Worm (Caenorhabditis elegans) whole organism, L4 larva: ENCODE results near the gene T06C12.12.

Experiments
- D1046.2 ChIP-seq: fragments of 200-800 bp; sonication (Bioruptor generic); IDR thresholded peaks from 2 replicates; pipeline ENCODE4 v1.3.6; 2022; ENCODE audit warnings: missing genetic modification characterization, missing compliant biosample characterization
- R02D3.7 ChIP-seq: fragments of 150-350 bp; sonication (generic microtip); optimal IDR thresholded peaks from 3 replicates; lab custom pipeline; 2014; ENCODE audit warnings: missing biosample characterization, missing genetic modification characterization
- ZK337.2 ChIP-seq: fragments of 200-800 bp; sonication (Bioruptor generic); IDR thresholded peaks from 2 replicates; pipeline ENCODE4 v1.3.6; 2022; ENCODE audit warnings: missing genetic modification reagents, missing genetic modification characterization, missing compliant biosample characterization
- aha-1 ChIP-seq: fragments of 150-350 bp; peaks from one replicate; lab custom pipeline; 2014; ENCODE audit warnings: missing biosample characterization, missing genetic modification characterization
- arid-1 ChIP-seq: fragments of 200-800 bp; sonication (Bioruptor generic); conservative IDR thresholded peaks from 2 replicates; pipeline ENCODE4 v1.3.6; 2022; ENCODE audit warnings: missing genetic modification reagents, missing genetic modification characterization, missing compliant biosample characterization
- ceh-82 ChIP-seq: sonication (generic microtip); optimal IDR thresholded peaks from 2 replicates; lab custom pipeline; 2017; ENCODE audit warnings: missing biosample characterization, missing genetic modification characterization
- daf-12 ChIP-seq: fragments of 150-350 bp; optimal IDR thresholded peaks from 2 replicates; lab custom pipeline; 2014; ENCODE audit warnings: missing biosample characterization, missing genetic modification reagents, missing genetic modification characterization
- daf-16 ChIP-seq, 3 experiments: sonication (generic microtip); optimal IDR thresholded peaks; 2 replicates each; lab custom pipeline; 2016 to 2017; ENCODE audit warnings: missing genetic modification characterization in 3 of 3, missing genetic modification reagents in 3 of 3, mild to moderate bottlenecking in 2 of 3, missing compliant biosample characterization in 2 of 3, missing biosample characterization in 1 of 3, moderate library complexity in 1 of 3
- dmd-6 ChIP-seq: fragments of 200-800 bp; sonication (Bioruptor generic); IDR thresholded peaks from 2 replicates; pipeline ENCODE4 v1.3.6; 2022; ENCODE audit warnings: missing genetic modification reagents, missing genetic modification characterization, missing compliant biosample characterization
- dpl-1 ChIP-seq: fragments of 150-350 bp; optimal IDR thresholded peaks from 2 replicates; lab custom pipeline; 2014; ENCODE audit warnings: missing biosample characterization, missing genetic modification reagents, missing genetic modification characterization
- egl-43 ChIP-seq: fragments of 200-800 bp; sonication (Bioruptor generic); IDR thresholded peaks from 2 replicates; pipeline ENCODE4 v1.3.6; 2022; ENCODE audit warnings: missing genetic modification reagents, missing genetic modification characterization, missing compliant biosample characterization
- fkh-10 ChIP-seq: fragments of 150-350 bp; optimal IDR thresholded peaks from 2 replicates; lab custom pipeline; 2014; ENCODE audit warnings: missing biosample characterization, missing genetic modification reagents, missing genetic modification characterization
- fos-1 ChIP-seq: fragments of 150-350 bp; optimal IDR thresholded peaks from 2 replicates; lab custom pipeline; 2014; ENCODE audit warnings: missing biosample characterization, missing genetic modification characterization
- hlh-11 ChIP-seq: fragments of 200-800 bp; sonication (Bioruptor generic); optimal IDR thresholded peaks from 2 replicates; lab custom pipeline; 2018; ENCODE audit warnings: mild to moderate bottlenecking, missing genetic modification characterization, missing compliant biosample characterization
- lin-1 ChIP-seq: fragments of 200-800 bp; sonication (Bioruptor generic); IDR thresholded peaks from 2 replicates; pipeline ENCODE4 v1.3.6; 2022; ENCODE audit warnings: missing genetic modification reagents, missing genetic modification characterization, missing compliant biosample characterization
- lin-13 ChIP-seq: fragments of 150-350 bp; optimal IDR thresholded peaks from 2 replicates; lab custom pipeline; 2014; ENCODE audit warnings: missing biosample characterization, missing genetic modification reagents, missing genetic modification characterization
- mxl-3 ChIP-seq: fragments of 200-800 bp; sonication (Bioruptor generic); optimal IDR thresholded peaks from 2 replicates; lab custom pipeline; 2018; ENCODE audit warnings: mild to moderate bottlenecking, missing genetic modification characterization, missing compliant biosample characterization
- nhr-102 ChIP-seq: sonication (generic microtip); optimal IDR thresholded peaks from 2 replicates; lab custom pipeline; 2016; ENCODE audit warnings: mild to moderate bottlenecking, missing genetic modification characterization, moderate library complexity, missing compliant biosample characterization
- nhr-111 ChIP-seq: fragments of 200-800 bp; sonication (Bioruptor generic); optimal IDR thresholded peaks from 2 replicates; lab custom pipeline; 2018; ENCODE audit warnings: mild to moderate bottlenecking, missing genetic modification characterization, missing compliant biosample characterization
- nhr-28 ChIP-seq: fragments of 150-350 bp; optimal IDR thresholded peaks from 2 replicates; lab custom pipeline; 2014; ENCODE audit warnings: missing biosample characterization, missing genetic modification characterization
- nhr-42 ChIP-seq: fragments of 200-800 bp; sonication (Bioruptor generic); IDR thresholded peaks from 2 replicates; pipeline ENCODE4 v1.3.6; 2022; ENCODE audit warnings: missing genetic modification characterization, missing compliant biosample characterization
- nhr-76 ChIP-seq: fragments of 150-350 bp; optimal IDR thresholded peaks from 2 replicates; lab custom pipeline; 2014; ENCODE audit warnings: missing biosample characterization, missing genetic modification characterization
- pqm-1 ChIP-seq: sonication (generic microtip); optimal IDR thresholded peaks from 2 replicates; lab custom pipeline; 2017; ENCODE audit warnings: missing biosample characterization, missing genetic modification characterization
- rbr-2 ChIP-seq: sonication (generic microtip); optimal IDR thresholded peaks from 2 replicates; lab custom pipeline; 2016; ENCODE audit warnings: missing genotype, missing genetic modification characterization, missing compliant biosample characterization
- sdz-12 ChIP-seq: fragments of 200-800 bp; sonication (Bioruptor generic); optimal IDR thresholded peaks from 2 replicates; lab custom pipeline; 2018; ENCODE audit warnings: mild to moderate bottlenecking, missing genetic modification characterization, missing compliant biosample characterization
- set-16 ChIP-seq: fragments of 200-800 bp; sonication (Bioruptor generic); IDR thresholded peaks from 2 replicates; pipeline ENCODE4 v1.3.6; 2022; ENCODE audit warnings: missing genetic modification reagents, missing genetic modification characterization, missing compliant biosample characterization
- skn-1 ChIP-seq: fragments of 150-350 bp; optimal IDR thresholded peaks from 2 replicates; lab custom pipeline; 2014; ENCODE audit warnings: missing biosample characterization, missing genetic modification characterization
- spr-1 ChIP-seq: sonication (generic microtip); optimal IDR thresholded peaks from 2 replicates; lab custom pipeline; 2016; ENCODE audit warnings: mild to moderate bottlenecking, missing genetic modification characterization, missing compliant biosample characterization
- tag-97 ChIP-seq: fragments of 200-800 bp; sonication (Bioruptor generic); IDR thresholded peaks from 2 replicates; pipeline ENCODE4 v1.3.6; 2022; ENCODE audit warnings: missing genetic modification characterization, missing compliant biosample characterization
- tra-1 ChIP-seq: fragments of 200-800 bp; sonication (Bioruptor generic); IDR thresholded peaks from 2 replicates; pipeline ENCODE4 v1.3.6; 2022; ENCODE audit warnings: missing genetic modification reagents, missing genetic modification characterization, missing compliant biosample characterization
- unc-62 ChIP-seq, 3 experiments: fragments of 150-350 bp in 1 of 3; sonication (generic microtip); optimal IDR thresholded peaks in 2 of 3; peaks in 1 of 3; 1 replicate in 1 of 3; 2 replicates in 2 of 3; lab custom pipeline; 2014 to 2017; ENCODE audit warnings: missing biosample characterization in 3 of 3, missing genetic modification characterization in 3 of 3, missing genetic modification reagents in 3 of 3, missing genotype in 1 of 3
- zag-1 ChIP-seq: fragments of 150-350 bp; optimal IDR thresholded peaks from 2 replicates; lab custom pipeline; 2014; ENCODE audit warnings: missing biosample characterization, missing genetic modification characterization
- zip-2 ChIP-seq: fragments of 150-350 bp; optimal IDR thresholded peaks from 2 replicates; lab custom pipeline; 2014; ENCODE audit warnings: missing biosample characterization, missing genetic modification characterization
- ztf-7 ChIP-seq: fragments of 150-350 bp; optimal IDR thresholded peaks from 2 replicates; lab custom pipeline; 2014; ENCODE audit warnings: missing biosample characterization, missing genetic modification characterization

Gene T06C12.12

ce11 chrV:15915307-15915706 is 23.4 kb downstream of the T06C12.12 start:
- TF ChIP-seq unc-62 (GFP tag; optimal IDR thresholded peaks at IDR 0.05 in 1 of 2; lab: Kevin White, UChicago) = peak in 1 of 2 experiments; percentile 92
- TF ChIP-seq unc-62 (tag; optimal IDR thresholded peaks at IDR 0.05; lab: Kevin White, UChicago) = no peak
- TF ChIP-seq R02D3.7 (tag; lab: Kevin White, UChicago) = no peak
- no peak for TF ChIP-seq tag-97 (GFP tag; lab: Robert Waterston, UW)
- TF ChIP-seq, all 104 proteins: peak for 1

DNA sequence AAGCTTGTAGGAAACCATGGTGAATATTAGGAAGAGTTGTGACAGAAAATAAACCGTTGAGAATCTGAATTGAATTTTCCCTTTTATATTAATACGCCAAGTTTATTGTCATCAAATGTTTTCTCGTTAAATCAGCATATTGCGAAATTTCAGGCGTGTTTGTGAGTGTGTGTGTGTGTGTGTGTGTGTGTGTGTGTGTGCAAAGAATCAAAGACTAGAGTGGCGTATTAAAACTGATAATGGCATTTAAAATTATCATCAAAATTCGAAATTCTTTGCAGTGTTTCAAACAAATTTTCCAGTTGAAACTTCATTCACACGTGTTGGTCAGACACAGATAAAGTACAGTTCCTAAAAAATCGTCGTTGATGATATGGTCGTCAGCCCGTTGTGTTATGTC is 24.1 kb downstream of the T06C12.12 start, which contains the start of gene gst-38:
Gene gst-38, minus strand, starts transcription at position 152 of the 400 bp plus-strand sequence.
- TF ChIP-seq nhr-111 (GFP tag; lab: Kevin White, UChicago) (no peak), fos-1 (tag; lab: Kevin White, UChicago) (no peak), lin-1 (GFP tag; lab: Robert Waterston, UW) (0 out of 2 replicates have a peak, but pooled peaks have one; percentile 18), arid-1 (no peak), dmd-6 (GFP tag; lab: Robert Waterston, UW) (peak; percentile 85), hlh-11 (tag; lab: Kevin White, UChicago) (peak; percentile 32), mxl-3 (GFP tag; lab: Kevin White, UChicago) (peak; percentile 51), pqm-1 (peak; percentile 72), daf-16 (GFP tag; optimal IDR thresholded peaks at IDR 0.05; lab: Kevin White, UChicago) (no peak), daf-16 (tag; optimal IDR thresholded peaks at IDR 0.05; lab: Kevin White, UChicago) (peak; percentile 79), nhr-28 (tag; lab: Kevin White, UChicago) (peak; percentile 71)

DNA sequence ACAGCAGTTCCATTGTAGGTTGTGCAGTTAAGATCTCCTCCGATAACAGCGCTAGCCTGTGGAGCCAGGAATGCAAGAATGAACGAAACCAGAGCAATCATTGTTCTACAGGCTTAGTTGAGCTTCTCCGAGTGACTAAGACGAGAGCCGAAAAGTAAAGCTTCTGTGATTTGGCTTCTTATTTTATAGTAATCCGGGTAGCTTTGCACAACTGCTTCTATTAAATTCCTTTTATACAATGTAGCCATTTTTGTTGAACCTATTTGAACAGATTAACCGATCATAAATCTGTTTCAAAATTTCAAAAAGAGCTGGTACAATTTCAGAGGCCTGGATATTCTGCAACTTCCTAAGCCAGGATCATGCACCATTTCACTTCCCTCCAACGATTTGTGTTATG is 25.6 kb downstream of the T06C12.12 start, which contains the start of gene F35E8.9:
Gene F35E8.9, minus strand, starts transcription at position 101 of the 400 bp plus-strand sequence.
- TF ChIP-seq rbr-2 (tag; lab: Kevin White, UChicago) (no peak), dpl-1 (GFP tag; lab: Kevin White, UChicago) (no peak), set-16 (GFP tag; lab: Robert Waterston, UW) (no peak), ZK337.2 (GFP tag; lab: Robert Waterston, UW) (no peak), daf-12 (tag; lab: Kevin White, UChicago) (no peak)

DNA sequence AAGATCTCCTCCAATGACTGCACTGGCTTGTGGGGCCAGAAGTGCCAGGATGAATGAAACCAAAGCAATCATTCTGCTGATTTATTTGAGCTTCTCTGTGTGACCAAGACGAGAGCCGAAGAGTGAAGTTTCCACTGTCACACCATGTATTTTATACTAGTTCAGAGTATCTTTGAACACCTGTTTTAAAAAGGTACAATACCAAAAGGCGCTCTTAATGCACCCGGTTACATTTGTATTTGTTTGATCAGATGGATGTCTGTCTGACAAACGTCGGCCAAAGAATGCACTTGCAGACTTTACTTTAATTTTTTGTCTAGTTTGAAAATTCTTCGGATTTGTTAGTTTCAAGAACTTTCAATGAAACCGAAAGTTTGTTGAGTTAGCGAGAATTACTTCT is 28.4 kb downstream of the T06C12.12 start, which contains the start of gene F35E8.10:
Gene F35E8.10, minus strand, starts transcription at position 101 of the 400 bp plus-strand sequence.
- TF ChIP-seq egl-43 (GFP tag; lab: Robert Waterston, UW) (no peak), zag-1 (tag; lab: Kevin White, UChicago) (no peak), nhr-102 (tag; lab: Kevin White, UChicago) (no peak), lin-1 (GFP tag; lab: Robert Waterston, UW) (no peak), fkh-10 (GFP tag; lab: Kevin White, UChicago) (no peak)

DNA sequence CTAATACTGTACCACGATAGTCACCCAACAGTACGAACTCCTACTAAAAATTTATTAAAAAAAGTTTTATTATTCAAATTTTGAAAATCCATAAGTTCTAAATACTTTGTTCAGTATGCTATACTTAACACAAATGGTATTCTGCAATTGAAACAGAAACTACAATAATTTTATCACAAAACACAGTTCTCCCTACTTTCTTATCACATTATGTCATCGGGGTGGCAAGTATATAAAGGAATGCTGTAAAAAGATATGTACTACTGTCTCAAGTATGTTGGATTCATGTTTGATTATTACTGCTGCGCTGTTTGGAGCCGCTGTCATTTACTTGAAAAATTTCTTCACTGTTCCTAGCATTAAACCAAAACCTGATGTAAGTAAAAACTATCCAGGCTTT is 29.2 kb downstream of the T06C12.12 start, which contains the start of gene cdr-1:
Gene cdr-1, plus strand, starts transcription at position 208 of the 400 bp plus-strand sequence.
- TF ChIP-seq sdz-12 = no peak
- TF ChIP-seq skn-1 (tag; lab: Kevin White, UChicago) = no peak
- no peak for TF ChIP-seq D1046.2
- peak; percentile 93 for TF ChIP-seq nhr-28 (tag; lab: Kevin White, UChicago)
- TF ChIP-seq spr-1 (tag; lab: Kevin White, UChicago) = no peak
- no peak for TF ChIP-seq nhr-42 (GFP tag; lab: Robert Waterston, UW)
- no peak for TF ChIP-seq ztf-7
- TF ChIP-seq unc-62 (GFP tag; optimal IDR thresholded peaks at IDR 0.05 in 1 of 2; lab: Kevin White, UChicago) = peak in 1 of 2 experiments; percentile 36
- TF ChIP-seq unc-62 (tag; optimal IDR thresholded peaks at IDR 0.05; lab: Kevin White, UChicago) = no peak
- peak; percentile 39 for TF ChIP-seq pqm-1
- no peak for TF ChIP-seq zip-2 (tag; lab: Kevin White, UChicago)
- TF ChIP-seq lin-13 (GFP tag; lab: Kevin White, UChicago) = no peak

DNA sequence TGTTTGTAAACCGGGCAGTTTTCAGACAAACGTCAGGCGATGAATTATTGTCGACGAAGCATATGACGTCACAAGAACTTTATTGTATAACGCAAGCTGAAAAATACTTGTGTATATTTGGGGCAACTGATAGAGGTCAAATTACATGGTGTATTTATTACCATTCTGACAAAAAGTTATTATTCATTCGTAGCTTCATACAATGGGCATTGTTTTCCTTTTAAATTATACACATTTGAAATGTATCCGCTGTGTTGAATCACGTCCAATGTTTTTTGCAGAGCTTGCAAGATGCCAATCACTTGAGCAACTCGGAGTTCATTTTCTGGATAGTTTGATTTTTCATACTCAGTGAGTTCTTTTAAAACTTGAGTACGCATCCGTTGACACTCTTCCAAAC is 31.1 kb downstream of the T06C12.12 start, which contains the start of gene F35E8.13:
Gene F35E8.13, plus strand, starts transcription at position 301 of the 400 bp plus-strand sequence.
- TF ChIP-seq nhr-42 (GFP tag; lab: Robert Waterston, UW) = no peak
- no peak for TF ChIP-seq arid-1
- no peak for TF ChIP-seq ceh-82 (tag; lab: Kevin White, UChicago)
- TF ChIP-seq tra-1 = no peak
- no peak for TF ChIP-seq aha-1 (tag; lab: Kevin White, UChicago)
- TF ChIP-seq nhr-76 (tag; lab: Kevin White, UChicago) = no peak
- no peak for TF ChIP-seq dpl-1 (GFP tag; lab: Kevin White, UChicago)
